Worm (Caenorhabditis elegans): ENCODE measurements around the gene vps-22.

vps-22 gene

DNA sequence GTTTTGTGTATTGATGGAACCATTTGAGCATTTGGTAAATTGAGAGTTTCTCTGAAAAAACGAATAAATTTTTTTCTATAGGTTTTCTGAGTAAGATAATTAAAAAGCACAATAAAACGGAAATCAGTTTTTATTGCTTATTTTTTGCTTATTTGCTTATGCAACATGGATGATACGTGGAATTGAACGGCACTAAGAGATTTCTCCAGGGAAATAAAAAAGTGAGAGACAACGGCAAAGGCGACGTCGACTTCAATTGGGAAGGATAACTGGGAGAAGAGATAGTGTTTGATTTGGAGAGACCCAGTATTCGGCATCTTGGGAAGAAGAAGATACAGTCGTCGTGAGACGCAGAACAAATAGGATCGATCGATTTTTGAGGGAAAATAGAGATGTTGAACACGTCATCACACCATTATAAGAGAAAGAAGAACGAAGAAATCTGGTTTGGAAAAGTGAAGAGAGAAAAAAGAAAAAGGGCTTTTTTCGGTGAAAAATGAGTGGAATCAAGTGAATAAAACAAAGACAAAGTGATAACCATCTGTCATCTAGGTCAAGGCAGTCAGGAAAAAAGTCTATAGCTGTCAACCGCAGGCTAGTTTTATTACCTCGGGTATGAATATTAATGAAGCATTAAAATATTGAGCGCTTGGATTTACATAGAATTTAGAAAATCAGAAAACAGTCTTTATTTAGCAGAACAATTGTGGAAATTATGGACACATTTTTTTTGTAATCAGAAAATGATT, 36.0 kb upstream of the vps-22 start, which contains the start of gene tmem-131:
Gene tmem-131 (minus strand): TSS at position 51 of the 749 bp plus-strand sequence.
- TF ChIP-seq lin-38 (GFP tag; IDR thresholded peaks at IDR 0.05) (no peak), ceh-28 (tag; optimal IDR thresholded peaks at IDR 0.05) (peak; percentile 26), nhr-25 (tag; optimal IDR thresholded peaks at IDR 0.05; ENCODE audit: borderline replicate concordance, insufficient read depth) (peak; percentile 63), hlh-11 (tag; optimal IDR thresholded peaks at IDR 0.05) (peak; percentile 60), dmd-8 (GFP tag; IDR thresholded peaks at IDR 0.05) (no peak), dve-1 (tag; optimal IDR thresholded peaks at IDR 0.05; ENCODE audit: insufficient read depth) (peak; percentile 11), unc-62 (GFP tag; optimal IDR thresholded peaks at IDR 0.05 in 1 of 2) (peak in 1 of 2 experiments; percentile 90), unc-62 (tag; optimal IDR thresholded peaks at IDR 0.05) (no peak), dpl-1 (GFP tag; optimal IDR thresholded peaks at IDR 0.05) (peak; percentile 9), ZK337.2 (GFP tag; IDR thresholded peaks at IDR 0.05) (no peak), pqm-1 (tag; optimal IDR thresholded peaks at IDR 0.05) (no peak), lsy-2 (tag; optimal IDR thresholded peaks at IDR 0.05) (peak in 1 of 2 experiments; percentile 16), nhr-28 (tag; optimal IDR thresholded peaks at IDR 0.05) (peak; percentile 53), nhr-48 (tag; optimal IDR thresholded peaks at IDR 0.05) (peak; percentile 11)

- peak in 1 of 2 experiments; percentile 4 for TF ChIP-seq lsy-2 (tag; optimal IDR thresholded peaks at IDR 0.05)
- no peak for TF ChIP-seq mep-1 (tag; optimal IDR thresholded peaks at IDR 0.05)
- TF ChIP-seq R02D3.7 (tag; optimal IDR thresholded peaks at IDR 0.05) = no peak
Measured at ce11 chrIII:4987666-4988065, 25.4 kb upstream of the vps-22 start.

ce11 chrIII:4986790-4987259, 24.5 kb upstream of the vps-22 start, which contains the start of the genes C27F2.10 and wdr-60:
Gene C27F2.10, minus strand, starts transcription at chrIII:4986898.
Gene wdr-60, plus strand, starts transcription at chrIII:4987209.
- TF ChIP-seq hif-1 (tag; optimal IDR thresholded peaks at IDR 0.05) (peak in 1 of 2 experiments; percentile 31), pqm-1 (tag; optimal IDR thresholded peaks at IDR 0.05) (no peak), ceh-62 (tag; optimal IDR thresholded peaks at IDR 0.05) (no peak), lin-13 (GFP tag; optimal IDR thresholded peaks at IDR 0.05) (no peak), lsy-2 (tag; optimal IDR thresholded peaks at IDR 0.05) (peak in 1 of 2 experiments; percentile 4), mes-2 (tag; optimal IDR thresholded peaks at IDR 0.05; ENCODE audit: poor library complexity, severe bottlenecking) (peak; percentile 92), D1046.2 (GFP tag; IDR thresholded peaks at IDR 0.05) (no peak), dpl-1 (GFP tag; optimal IDR thresholded peaks at IDR 0.05) (peak; percentile 82), dmd-8 (GFP tag; IDR thresholded peaks at IDR 0.05) (no peak)

DNA sequence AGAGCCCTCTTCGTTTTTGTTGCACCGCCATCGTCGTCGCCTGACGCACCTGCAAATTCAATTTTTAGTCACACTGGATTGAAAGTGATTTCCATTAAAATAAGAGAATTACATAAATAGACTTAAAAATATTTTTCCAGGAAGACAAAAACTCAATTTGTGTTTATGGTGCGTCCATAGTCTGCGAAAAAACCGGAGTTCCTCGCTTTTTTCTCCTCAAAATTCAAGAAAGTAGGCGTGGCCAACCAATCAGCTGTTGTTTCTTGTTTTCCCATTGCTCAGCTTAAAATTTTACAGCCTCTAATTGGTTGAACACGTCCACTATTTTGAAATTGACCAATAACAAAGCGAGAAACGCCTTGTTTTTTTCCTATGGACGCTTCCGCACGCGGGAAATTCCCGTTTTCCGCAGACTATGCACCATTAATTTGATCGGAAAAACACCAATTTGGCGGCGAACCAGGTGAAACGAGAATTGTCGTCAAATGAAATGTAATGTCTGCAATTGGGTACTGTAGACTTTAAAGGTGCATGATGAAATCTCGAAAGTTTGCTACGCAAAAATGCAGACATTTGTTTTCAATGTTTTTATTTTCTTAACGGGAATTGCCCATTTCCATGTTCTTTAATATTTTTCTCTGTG, 22.3 kb upstream of the vps-22 start, which contains the start of gene C27F2.7:
Gene C27F2.7 (minus strand): TSS at position 51 of the 643 bp plus-strand sequence.
- no peak for TF ChIP-seq nhr-11 (tag; optimal IDR thresholded peaks at IDR 0.05)
- peak; percentile 35; the same call in 1 of the 2 replicates for TF ChIP-seq Y48G9A.11 (GFP tag; IDR thresholded peaks at IDR 0.05)
- TF ChIP-seq unc-130 (GFP tag; optimal IDR thresholded peaks at IDR 0.05) = peak; percentile 41
- no peak for TF ChIP-seq hmg-1.1 (GFP tag; IDR thresholded peaks at IDR 0.05)
- no peak for TF ChIP-seq ztf-11 (tag; optimal IDR thresholded peaks at IDR 0.05)
- TF ChIP-seq F49E8.2 (tag; optimal IDR thresholded peaks at IDR 0.05; ENCODE audit: borderline replicate concordance) = peak; percentile 11

DNA sequence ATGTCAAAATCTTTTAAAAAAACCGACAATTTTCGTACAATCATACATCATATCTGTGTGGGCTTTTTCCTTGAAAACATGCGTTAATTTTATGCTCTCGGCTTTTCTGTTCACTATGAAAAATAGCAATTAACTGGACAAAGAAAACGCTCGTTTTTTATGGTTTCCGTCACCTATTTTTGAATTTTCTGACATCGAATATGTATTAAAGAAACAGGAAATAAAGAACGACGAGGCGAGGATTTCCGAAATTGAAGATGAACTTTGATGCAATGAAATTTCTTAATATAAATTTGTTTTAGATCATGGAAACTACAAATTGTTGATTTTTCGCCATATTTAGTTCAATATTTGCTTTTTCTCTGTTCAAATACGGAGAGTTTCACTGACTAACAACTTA, 21.7 kb upstream of the vps-22 start:
- no peak for TF ChIP-seq fkh-10 (GFP tag; optimal IDR thresholded peaks at IDR 0.05)
- no peak for TF ChIP-seq nhr-28 (tag; optimal IDR thresholded peaks at IDR 0.05)
- peak in 1 of 2 experiments; percentile 92 for TF ChIP-seq unc-62 (GFP tag; optimal IDR thresholded peaks at IDR 0.05 in 1 of 2)
- no peak for TF ChIP-seq unc-62 (tag; optimal IDR thresholded peaks at IDR 0.05)
- TF ChIP-seq daf-19 (GFP tag; conservative IDR thresholded peaks at IDR 0.05) = no peak
- no peak for TF ChIP-seq spr-3 (GFP tag; optimal IDR thresholded peaks at IDR 0.05)
- TF ChIP-seq dmd-9 (GFP tag; IDR thresholded peaks at IDR 0.05) = no peak
- no peak for TF ChIP-seq duxl-1 (tag; optimal IDR thresholded peaks at IDR 0.05; ENCODE audit: poor library complexity)
- TF ChIP-seq mes-2 (tag; optimal IDR thresholded peaks at IDR 0.05; ENCODE audit: poor library complexity, severe bottlenecking) = no peak
